Worm (Caenorhabditis elegans) whole organism, late embryonic: ENCODE results near the gene irld-34.

Experiments
- C08G9.2 ChIP-seq: sonication (generic microtip); optimal IDR thresholded peaks from 2 replicates; lab custom pipeline; 2016; ENCODE audit warnings: mild to moderate bottlenecking, missing genetic modification characterization, moderate library complexity, missing compliant biosample characterization
- F13H6.1 ChIP-seq: sonication (generic microtip); optimal IDR thresholded peaks from 2 replicates; lab custom pipeline; 2016; ENCODE audit warnings: missing genetic modification characterization, missing compliant biosample characterization
- K02D7.2 ChIP-seq: sonication (generic microtip); optimal IDR thresholded peaks from 2 replicates; lab custom pipeline; 2017; ENCODE audit warnings: mild to moderate bottlenecking, missing genetic modification characterization, missing compliant biosample characterization
- T23F11.4 ChIP-seq: fragments of 200-800 bp; sonication (Bioruptor generic); optimal IDR thresholded peaks from 2 replicates; lab custom pipeline; 2018; ENCODE audit warnings: mild to moderate bottlenecking, missing genetic modification characterization, missing compliant biosample characterization
- ama-1 ChIP-seq: fragments of 150-350 bp; optimal IDR thresholded peaks from 2 replicates; lab custom pipeline; 2014
- ceh-14 ChIP-seq: sonication (generic microtip); optimal IDR thresholded peaks from 2 replicates; lab custom pipeline; 2016; ENCODE audit warnings: missing genotype, missing genetic modification characterization, missing compliant biosample characterization
- ceh-18 ChIP-seq: sonication (generic microtip); optimal IDR thresholded peaks from 2 replicates; lab custom pipeline; 2016; ENCODE audit warnings: missing genetic modification characterization, missing compliant biosample characterization
- ceh-19 ChIP-seq: fragments of 200-800 bp; sonication (Bioruptor generic); optimal IDR thresholded peaks from 2 replicates; lab custom pipeline; 2018; ENCODE audit warnings: mild to moderate bottlenecking, missing genetic modification characterization, missing compliant biosample characterization
- ceh-31 ChIP-seq: sonication (generic microtip); optimal IDR thresholded peaks from 2 replicates; lab custom pipeline; 2016; ENCODE audit warnings: missing genetic modification characterization, missing compliant biosample characterization
- ceh-34 ChIP-seq: sonication (generic microtip); optimal IDR thresholded peaks from 2 replicates; lab custom pipeline; 2016; ENCODE audit warnings: mild to moderate bottlenecking, missing genetic modification characterization, missing compliant biosample characterization
- ceh-45 ChIP-seq: fragments of 200-800 bp; sonication (Bioruptor generic); IDR thresholded peaks from 2 replicates; pipeline ENCODE4 v1.3.6; 2022; ENCODE audit warnings: missing genetic modification reagents, missing genetic modification characterization, missing compliant biosample characterization
- che-1 ChIP-seq: sonication (generic microtip); optimal IDR thresholded peaks from 2 replicates; lab custom pipeline; 2016; ENCODE audit warnings: mild to moderate bottlenecking, missing genetic modification characterization, missing compliant biosample characterization
- dmd-4 ChIP-seq: sonication (generic microtip); optimal IDR thresholded peaks from 2 replicates; lab custom pipeline; 2016; ENCODE audit warnings: borderline replicate concordance, missing genetic modification characterization, missing compliant biosample characterization
- eyg-1 ChIP-seq: sonication (generic microtip); optimal IDR thresholded peaks from 2 replicates; lab custom pipeline; 2016; ENCODE audit warnings: missing genotype, missing genetic modification characterization, missing compliant biosample characterization
- fax-1 ChIP-seq: sonication (generic microtip); optimal IDR thresholded peaks from 2 replicates; lab custom pipeline; 2016; ENCODE audit warnings: missing genotype, missing genetic modification characterization, missing compliant biosample characterization
- fkh-10 ChIP-seq: fragments of 150-350 bp; optimal IDR thresholded peaks from 2 replicates; lab custom pipeline; 2014; ENCODE audit warnings: missing biosample characterization, missing genetic modification reagents, missing genetic modification characterization
- fkh-6 ChIP-seq: sonication (generic microtip); optimal IDR thresholded peaks from 2 replicates; lab custom pipeline; 2016; ENCODE audit warnings: missing genetic modification characterization, missing compliant biosample characterization
- hlh-30 ChIP-seq: sonication (generic microtip); optimal IDR thresholded peaks from 2 replicates; lab custom pipeline; 2017; ENCODE audit warnings: antibody characterized with exemption, missing genetic modification characterization, missing compliant biosample characterization; ENCODE audit not compliant: insufficient read depth
- hlh-8 ChIP-seq: sonication (generic microtip); optimal IDR thresholded peaks from 2 replicates; lab custom pipeline; 2016; ENCODE audit warnings: missing genotype, missing genetic modification characterization, missing compliant biosample characterization
- nhr-11 ChIP-seq: fragments of 150-350 bp; optimal IDR thresholded peaks from 2 replicates; lab custom pipeline; 2014; ENCODE audit warnings: missing biosample characterization, missing genetic modification characterization
- pag-3 ChIP-seq: sonication (generic microtip); optimal IDR thresholded peaks from 2 replicates; lab custom pipeline; 2016; ENCODE audit warnings: missing compliant biosample characterization, missing genetic modification characterization, borderline replicate concordance
- pha-2 ChIP-seq: sonication (generic microtip); optimal IDR thresholded peaks from 2 replicates; lab custom pipeline; 2017; ENCODE audit warnings: mild to moderate bottlenecking, missing genetic modification characterization, missing compliant biosample characterization
- pros-1 ChIP-seq: fragments of 150-350 bp; optimal IDR thresholded peaks from 2 replicates; lab custom pipeline; 2014; ENCODE audit warnings: missing biosample characterization, missing genetic modification reagents, missing genetic modification characterization
- ref-2 ChIP-seq: sonication (generic microtip); optimal IDR thresholded peaks from 2 replicates; lab custom pipeline; 2016; ENCODE audit warnings: missing genetic modification characterization, missing compliant biosample characterization
- rnt-1 ChIP-seq: sonication (generic microtip); optimal IDR thresholded peaks from 2 replicates; lab custom pipeline; 2016; ENCODE audit warnings: missing genetic modification characterization, missing compliant biosample characterization
- sox-4 ChIP-seq: sonication (generic microtip); optimal IDR thresholded peaks from 2 replicates; lab custom pipeline; 2017; ENCODE audit warnings: mild to moderate bottlenecking, missing genetic modification characterization, inconsistent platforms, missing compliant biosample characterization
- tbx-2 ChIP-seq: sonication (generic microtip); optimal IDR thresholded peaks from 2 replicates; lab custom pipeline; 2016; ENCODE audit warnings: missing genetic modification characterization, missing compliant biosample characterization
- ttx-3 ChIP-seq: sonication (generic microtip); optimal IDR thresholded peaks from 2 replicates; lab custom pipeline; 2016; ENCODE audit warnings: missing genetic modification reagents, missing genetic modification characterization, missing compliant biosample characterization
- unc-3 ChIP-seq, 2 experiments: fragments of 200-800 bp in 1 of 2; sonication (Bioruptor generic) in 1 of 2; sonication (generic microtip) in 1 of 2; conservative IDR thresholded peaks in 1 of 2; optimal IDR thresholded peaks in 1 of 2; 2 replicates each; pipeline versions ENCODE4 v1.3.6 to Lab custom; 2016 to 2022; ENCODE audit warnings: missing compliant biosample characterization in 2 of 2, missing genetic modification characterization in 2 of 2, missing genetic modification reagents in 1 of 2
- unc-42 ChIP-seq: sonication (generic microtip); optimal IDR thresholded peaks from 2 replicates; lab custom pipeline; 2016; ENCODE audit warnings: missing genotype, missing genetic modification characterization, missing compliant biosample characterization
- unc-55 ChIP-seq: sonication (generic microtip); optimal IDR thresholded peaks from 2 replicates; lab custom pipeline; 2017; ENCODE audit warnings: missing biosample characterization, missing genetic modification reagents, missing genetic modification characterization
- zip-5 ChIP-seq: sonication (generic microtip); optimal IDR thresholded peaks from 2 replicates; lab custom pipeline; 2016; ENCODE audit warnings: missing genetic modification characterization, missing compliant biosample characterization

The irld-34 gene

ce11 chrIII:9177874-9178273 is 23.0 kb downstream of the irld-34 start:
- no peak for TF ChIP-seq pros-1 (tag; lab: Kevin White, UChicago)
- TF ChIP-seq unc-55 (GFP tag; lab: Kevin White, UChicago): peak; percentile 44

- TF ChIP-seq ama-1 (lab: Kevin White, UChicago) (no peak), eyg-1 (tag; lab: Kevin White, UChicago) (no peak), K02D7.2 (tag; lab: Kevin White, UChicago) (no peak), fkh-10 (no peak), unc-42 (tag; lab: Kevin White, UChicago) (no peak), ceh-18 (tag; lab: Kevin White, UChicago) (no peak)
Observed at ce11 chrIII:9181246-9181645, 26.4 kb downstream of the irld-34 start, which contains the start of gene tax-4. Gene tax-4 (plus strand): TSS chrIII:9181546.

- TF ChIP-seq nhr-11 (tag; lab: Kevin White, UChicago) (no peak), T23F11.4 (GFP tag; lab: Kevin White, UChicago) (no peak), ceh-19 (GFP tag; lab: Kevin White, UChicago) (no peak), unc-3 (GFP tag; conservative IDR thresholded peaks at IDR 0.05; lab: Robert Waterston, UW) (no peak), unc-3 (tag; optimal IDR thresholded peaks at IDR 0.05; lab: Kevin White, UChicago) (no peak), eyg-1 (tag; lab: Kevin White, UChicago) (no peak), unc-42 (tag; lab: Kevin White, UChicago) (no peak), K02D7.2 (tag; lab: Kevin White, UChicago) (no peak), dmd-4 (tag; lab: Kevin White, UChicago) (no peak)
Observed at ce11 chrIII:9185722-9186121, 30.9 kb downstream of the irld-34 start, which contains the start of gene ZC84.7. Gene ZC84.7 (plus strand): TSS chrIII:9186022.

- TF ChIP-seq fax-1 (tag; lab: Kevin White, UChicago) (no peak), C08G9.2 (tag; lab: Kevin White, UChicago) (peak; percentile 58), pha-2 (no peak), fkh-6 (tag; lab: Kevin White, UChicago) (peak; percentile 19), fkh-10 (no peak), tbx-2 (tag; lab: Kevin White, UChicago) (peak; percentile 41), ttx-3 (tag; lab: Kevin White, UChicago) (no peak), ref-2 (tag; lab: Kevin White, UChicago) (no peak), T23F11.4 (GFP tag; lab: Kevin White, UChicago) (no peak), pag-3 (tag; lab: Kevin White, UChicago) (no peak), ceh-45 (GFP tag; lab: Robert Waterston, UW) (no peak), unc-42 (tag; lab: Kevin White, UChicago) (peak; percentile 69), hlh-8 (tag; lab: Kevin White, UChicago) (peak; percentile 71), F13H6.1 (tag; lab: Kevin White, UChicago) (no peak), ceh-18 (tag; lab: Kevin White, UChicago) (no peak), ceh-14 (tag; lab: Kevin White, UChicago) (no peak), ceh-31 (peak; percentile 62), che-1 (peak; percentile 9), ceh-34 (tag; lab: Kevin White, UChicago) (peak; percentile 8), sox-4 (tag; lab: Kevin White, UChicago) (no peak), hlh-30 (tag; lab: Kevin White, UChicago) (no peak), rnt-1 (peak; percentile 27), zip-5 (tag; lab: Kevin White, UChicago) (no peak)
- TF ChIP-seq, all 69 proteins: peak for 9
Observed at ce11 chrIII:9191091-9191490, 36.2 kb downstream of the irld-34 start, which contains the start of gene cls-3. Gene cls-3 (minus strand): TSS chrIII:9191109.

ce11 chrIII:9199605-9200004 is 44.7 kb downstream of the irld-34 start, which contains the start of gene ZC84.6:
Gene ZC84.6 (minus strand): TSS chrIII:9199705.
- TF ChIP-seq pag-3 (tag; lab: Kevin White, UChicago): no peak
